Fruit fly (Drosophila melanogaster) whole organism, prepupa: ENCODE data around the gene CG31792.

Experiments
- Blimp-1 ChIP-seq: fragments of 200-800 bp; sonication (Bioruptor generic); optimal IDR thresholded peaks from 3 replicates; lab custom pipeline; 2017; ENCODE audit warnings: missing biosample characterization, missing genetic modification characterization, mild to moderate bottlenecking, moderate library complexity, missing genetic modification reagents
- CG10631 ChIP-seq: fragments of 200-800 bp; sonication (Bioruptor generic); optimal IDR thresholded peaks from 2 replicates; lab custom pipeline; 2016; ENCODE audit warnings: missing biosample characterization, missing genetic modification characterization
- CG11294 ChIP-seq: fragments of 200-800 bp; sonication (Bioruptor generic); IDR thresholded peaks from 2 replicates; pipeline ENCODE4 v1.3.6; 2022; ENCODE audit warnings: missing biosample characterization, missing genetic modification characterization
- CG11902 ChIP-seq: fragments of 200-800 bp; sonication (Bioruptor generic); optimal IDR thresholded peaks from 3 replicates; lab custom pipeline; 2016; ENCODE audit warnings: missing biosample characterization, missing genetic modification characterization
- CG15336 ChIP-seq: fragments of 200-800 bp; sonication (Bioruptor generic); IDR thresholded peaks from 2 replicates; pipeline ENCODE4 v1.3.6; 2022; ENCODE audit warnings: missing biosample characterization, missing genetic modification characterization
- CG1621 ChIP-seq: fragments of 200-800 bp; sonication (Bioruptor generic); optimal IDR thresholded peaks from 3 replicates; lab custom pipeline; 2018; ENCODE audit warnings: missing biosample characterization, mild to moderate bottlenecking, missing genetic modification characterization
- CG16779 ChIP-seq: fragments of 200-800 bp; sonication (Bioruptor generic); optimal IDR thresholded peaks from 3 replicates; lab custom pipeline; 2017; ENCODE audit warnings: missing biosample characterization, mild to moderate bottlenecking, missing genetic modification characterization
- CG3032 ChIP-seq: fragments of 200-800 bp; optimal IDR thresholded peaks from 2 replicates; lab custom pipeline; 2019; ENCODE audit warnings: missing biosample characterization, mild to moderate bottlenecking, missing genetic modification characterization, moderate library complexity
- CG31627 ChIP-seq: fragments of 200-800 bp; sonication (Bioruptor generic); optimal IDR thresholded peaks from 3 replicates; lab custom pipeline; 2016; ENCODE audit warnings: missing biosample characterization, missing genetic modification characterization
- CG32006 ChIP-seq: fragments of 200-800 bp; sonication (Bioruptor generic); optimal IDR thresholded peaks from 3 replicates; lab custom pipeline; 2017; ENCODE audit warnings: missing biosample characterization, mild to moderate bottlenecking, missing genetic modification characterization
- CG3919 ChIP-seq: fragments of 200-800 bp; sonication (Bioruptor generic); optimal IDR thresholded peaks from 3 replicates; lab custom pipeline; 2016; ENCODE audit warnings: missing biosample characterization, missing genetic modification characterization
- CG4318 ChIP-seq: fragments of 200-800 bp; sonication (Bioruptor generic); optimal IDR thresholded peaks from 3 replicates; lab custom pipeline; 2017; ENCODE audit warnings: missing biosample characterization, mild to moderate bottlenecking, missing genetic modification characterization
- CG6792 ChIP-seq: fragments of 200-800 bp; sonication (Bioruptor generic); optimal IDR thresholded peaks from 3 replicates; lab custom pipeline; 2016; ENCODE audit warnings: missing biosample characterization, missing genetic modification characterization
- CG6808 ChIP-seq: fragments of 200-800 bp; sonication (Bioruptor generic); optimal IDR thresholded peaks from 3 replicates; lab custom pipeline; 2017; ENCODE audit warnings: missing biosample characterization, missing genetic modification characterization, mild to moderate bottlenecking, moderate library complexity, missing genetic modification reagents
- CG7368 ChIP-seq: fragments of 200-800 bp; sonication (Bioruptor generic); optimal IDR thresholded peaks from 3 replicates; lab custom pipeline; 2016; ENCODE audit warnings: missing biosample characterization, missing genetic modification characterization
- CG9139 ChIP-seq: fragments of 200-800 bp; sonication (Bioruptor generic); optimal IDR thresholded peaks from 3 replicates; lab custom pipeline; 2017; ENCODE audit warnings: missing biosample characterization, mild to moderate bottlenecking, missing genetic modification characterization
- Eip78C ChIP-seq: fragments of 200-800 bp; sonication (Bioruptor generic); peaks from one replicate; lab custom pipeline; 2016; ENCODE audit warnings: missing biosample characterization, missing genetic modification characterization
- Eip93F ChIP-seq: fragments of 200-800 bp; sonication (Bioruptor generic); optimal IDR thresholded peaks from 2 replicates; lab custom pipeline; 2016; ENCODE audit warnings: missing biosample characterization, mild to moderate bottlenecking, missing genetic modification characterization
- Ets96B ChIP-seq: fragments of 200-800 bp; optimal IDR thresholded peaks from 2 replicates; lab custom pipeline; 2019; ENCODE audit warnings: missing biosample characterization, mild to moderate bottlenecking, missing genetic modification characterization, moderate library complexity
- Gug ChIP-seq: fragments of 200-800 bp; sonication (Bioruptor generic); IDR thresholded peaks from 2 replicates; pipeline ENCODE4 v1.3.6; 2022; ENCODE audit warnings: missing biosample characterization, missing genetic modification characterization
- Hr39 ChIP-seq: fragments of 200-800 bp; sonication (Bioruptor generic); optimal IDR thresholded peaks from 2 replicates; lab custom pipeline; 2016; ENCODE audit warnings: missing biosample characterization, missing genetic modification characterization
- Hr4 ChIP-seq: fragments of 200-800 bp; sonication (Bioruptor generic); optimal IDR thresholded peaks from 3 replicates; lab custom pipeline; 2016; ENCODE audit warnings: missing biosample characterization, missing genetic modification characterization
- Met ChIP-seq: fragments of 200-800 bp; sonication (Bioruptor generic); optimal IDR thresholded peaks from 3 replicates; lab custom pipeline; 2016; ENCODE audit warnings: missing biosample characterization, missing genetic modification characterization
- OdsH ChIP-seq: fragments of 200-800 bp; sonication (Bioruptor generic); optimal IDR thresholded peaks from 3 replicates; lab custom pipeline; 2016; ENCODE audit warnings: missing biosample characterization, missing genetic modification characterization
- Smox ChIP-seq: fragments of 200-800 bp; sonication (Bioruptor generic); optimal IDR thresholded peaks from 3 replicates; lab custom pipeline; 2016; ENCODE audit warnings: missing biosample characterization, missing genetic modification characterization
- Sox14 ChIP-seq: fragments of 200-800 bp; sonication (Bioruptor generic); optimal IDR thresholded peaks from 3 replicates; lab custom pipeline; 2016; ENCODE audit warnings: missing biosample characterization, missing genetic modification characterization
- Sox15 ChIP-seq: fragments of 200-800 bp; sonication (Bioruptor generic); optimal IDR thresholded peaks from 3 replicates; lab custom pipeline; 2016; ENCODE audit warnings: missing biosample characterization, missing genetic modification characterization
- achi ChIP-seq: fragments of 200-800 bp; sonication (Bioruptor generic); optimal IDR thresholded peaks from 3 replicates; lab custom pipeline; 2016; ENCODE audit warnings: missing biosample characterization, missing genetic modification characterization
- dac ChIP-seq: fragments of 200-800 bp; sonication (Bioruptor generic); optimal IDR thresholded peaks from 2 replicates; lab custom pipeline; 2017; ENCODE audit warnings: missing biosample characterization, mild to moderate bottlenecking, missing genetic modification characterization
- dsx ChIP-seq: fragments of 200-800 bp; optimal IDR thresholded peaks from 3 replicates; lab custom pipeline; 2019; ENCODE audit warnings: missing biosample characterization, mild to moderate bottlenecking, missing genetic modification characterization, moderate library complexity; ENCODE audit not compliant: poor library complexity, severe bottlenecking
- eg ChIP-seq: fragments of 200-800 bp; sonication (Bioruptor generic); IDR thresholded peaks from 3 replicates; pipeline ENCODE4 v1.3.6; 2022; ENCODE audit warnings: missing biosample characterization, missing genetic modification characterization
- esn ChIP-seq: fragments of 200-800 bp; sonication (Bioruptor generic); optimal IDR thresholded peaks from 2 replicates; lab custom pipeline; 2016; ENCODE audit warnings: missing biosample characterization, mild to moderate bottlenecking, missing genetic modification characterization, moderate library complexity
- fd59A ChIP-seq: fragments of 200-800 bp; sonication (Bioruptor generic); optimal IDR thresholded peaks from 2 replicates; lab custom pipeline; 2017; ENCODE audit warnings: missing biosample characterization, mild to moderate bottlenecking, missing genetic modification characterization, missing genetic modification reagents
- fkh ChIP-seq: fragments of 200-800 bp; sonication (Bioruptor generic); optimal IDR thresholded peaks from 3 replicates; lab custom pipeline; 2017; ENCODE audit warnings: missing biosample characterization, mild to moderate bottlenecking, missing genetic modification characterization, moderate library complexity
- lz ChIP-seq: fragments of 200-800 bp; sonication (Bioruptor generic); optimal IDR thresholded peaks from 3 replicates; lab custom pipeline; 2016; ENCODE audit warnings: missing biosample characterization, missing genetic modification characterization
- net ChIP-seq: fragments of 200-800 bp; sonication (Bioruptor generic); optimal IDR thresholded peaks from 3 replicates; lab custom pipeline; 2016; ENCODE audit warnings: missing biosample characterization, missing genetic modification characterization
- pdm3 ChIP-seq: fragments of 200-800 bp; sonication (Bioruptor generic); optimal IDR thresholded peaks from 3 replicates; lab custom pipeline; 2016; ENCODE audit warnings: missing biosample characterization, missing genetic modification characterization
- salr ChIP-seq, 2 experiments: fragments of 200-800 bp; sonication (Bioruptor generic); optimal IDR thresholded peaks; 3 replicates each; lab custom pipeline; 2016 to 2018; ENCODE audit warnings: missing biosample characterization in 2 of 2, missing genetic modification characterization in 2 of 2, mild to moderate bottlenecking in 1 of 2
- ss ChIP-seq, 2 experiments: fragments of 200-800 bp; sonication (Bioruptor generic); optimal IDR thresholded peaks; 2 replicates in 1 of 2; 3 replicates in 1 of 2; lab custom pipeline; 2017 to 2018; ENCODE audit warnings: mild to moderate bottlenecking in 2 of 2, missing biosample characterization in 2 of 2, missing genetic modification characterization in 2 of 2, moderate library complexity in 1 of 2
- svp ChIP-seq: fragments of 200-800 bp; sonication (Bioruptor generic); peaks from one replicate; lab custom pipeline; 2016; ENCODE audit warnings: missing biosample characterization, missing genetic modification characterization

CG31792 gene

DNA sequence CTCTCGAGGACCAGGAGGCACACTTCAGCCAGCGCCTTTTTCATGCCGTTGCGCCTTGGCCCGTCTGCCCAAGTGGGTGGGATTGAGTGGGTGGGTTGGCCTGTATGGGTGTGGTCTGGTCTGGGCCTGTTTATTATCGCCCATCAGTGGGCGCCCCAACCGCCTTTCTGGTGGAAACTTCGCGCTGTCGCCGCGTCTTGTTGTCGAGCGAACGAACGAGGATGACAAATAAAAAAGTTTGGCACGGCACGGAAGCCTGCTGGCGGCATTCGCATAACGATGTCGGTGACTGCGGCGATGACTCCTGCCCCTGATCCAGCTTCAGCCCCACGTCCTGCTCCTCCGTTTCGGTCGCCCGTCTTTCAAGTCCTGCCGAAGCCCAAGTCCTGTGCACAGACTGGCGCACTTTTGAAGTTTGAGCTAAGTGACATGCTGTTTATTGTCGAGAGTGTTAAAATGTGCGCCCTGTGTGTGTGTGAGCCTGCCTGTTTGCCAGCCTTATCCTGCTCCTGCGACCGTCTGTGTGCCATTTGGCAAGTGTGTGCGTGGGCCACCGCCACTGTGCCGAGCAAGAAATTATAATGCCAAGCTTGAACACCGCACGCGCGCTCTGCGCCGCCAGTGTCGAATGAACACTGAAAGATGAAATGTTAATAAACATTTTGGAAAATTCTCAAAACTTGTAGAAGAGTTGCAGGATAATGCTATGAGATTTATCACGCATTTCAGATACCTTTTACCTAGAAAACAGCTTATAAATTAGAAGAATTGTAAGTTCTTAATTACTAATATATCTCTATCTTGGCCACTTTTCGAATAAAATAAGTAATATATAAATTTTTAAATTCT is 17.0 kb downstream of the CG31792 start (continued):
- TF ChIP-seq CG32006 (GFP tag; lab: Kevin White, UChicago) (peak; percentile 58), CG1621 (tag; lab: Kevin White, UChicago) (no peak), ss (GFP tag; optimal IDR thresholded peaks at IDR 0.05; lab: Kevin White, UChicago) (peak; percentile 55 to 66), CG15336 (GFP tag; lab: Robert Waterston, UW) (peak; percentile 47), lz (GFP tag; lab: Kevin White, UChicago) (peak; percentile 22), Ets96B (peak; percentile 62), CG6792 (peak; percentile 29), CG3919 (GFP tag; lab: Kevin White, UChicago) (peak; percentile 30), CG11294 (no peak)
- TF ChIP-seq, all 60 proteins: peak for 38

DNA sequence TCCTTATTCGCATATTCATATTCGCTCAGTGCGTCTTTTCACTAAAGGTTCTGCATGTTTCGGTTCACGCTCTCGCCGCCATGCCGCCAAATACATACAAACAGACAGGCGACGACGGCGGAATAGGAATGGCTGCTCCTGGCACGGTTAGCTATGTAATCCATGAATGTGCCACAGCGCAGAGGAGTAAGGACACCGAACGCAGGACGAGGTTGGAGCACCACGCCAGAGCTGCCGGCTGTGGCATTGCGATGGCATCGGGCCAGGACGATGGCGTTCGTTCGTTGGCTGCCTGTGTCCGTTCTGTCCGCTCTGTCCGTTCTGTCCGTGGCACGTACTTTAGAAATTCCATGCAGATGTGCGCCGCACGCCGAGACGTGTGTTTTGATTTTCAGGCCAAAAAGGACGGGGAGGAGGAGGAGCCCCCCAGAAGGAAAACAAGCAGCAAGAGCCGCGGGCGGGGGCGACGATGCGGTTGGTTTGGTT is 17.7 kb downstream of the CG31792 start:
- TF ChIP-seq dsx (no peak), eg (GFP tag; lab: Robert Waterston, UW) (no peak), CG11294 (no peak), CG1621 (tag; lab: Kevin White, UChicago) (no peak), Blimp-1 (no peak), CG32006 (GFP tag; lab: Kevin White, UChicago) (no peak), CG6792 (no peak), CG6808 (GFP tag; lab: Kevin White, UChicago) (no peak), pdm3 (GFP tag; lab: Kevin White, UChicago) (no peak), CG3919 (GFP tag; lab: Kevin White, UChicago) (no peak), salr (GFP tag; optimal IDR thresholded peaks at IDR 0.05; lab: Kevin White, UChicago) (no peak), CG16779 (no peak), achi (GFP tag; lab: Kevin White, UChicago) (no peak), Sox15 (GFP tag; lab: Kevin White, UChicago) (no peak), fkh (GFP tag; lab: Kevin White, UChicago) (no peak), CG4318 (no peak), Eip78C (no peak), dac (GFP tag; lab: Kevin White, UChicago) (no peak)

DNA sequence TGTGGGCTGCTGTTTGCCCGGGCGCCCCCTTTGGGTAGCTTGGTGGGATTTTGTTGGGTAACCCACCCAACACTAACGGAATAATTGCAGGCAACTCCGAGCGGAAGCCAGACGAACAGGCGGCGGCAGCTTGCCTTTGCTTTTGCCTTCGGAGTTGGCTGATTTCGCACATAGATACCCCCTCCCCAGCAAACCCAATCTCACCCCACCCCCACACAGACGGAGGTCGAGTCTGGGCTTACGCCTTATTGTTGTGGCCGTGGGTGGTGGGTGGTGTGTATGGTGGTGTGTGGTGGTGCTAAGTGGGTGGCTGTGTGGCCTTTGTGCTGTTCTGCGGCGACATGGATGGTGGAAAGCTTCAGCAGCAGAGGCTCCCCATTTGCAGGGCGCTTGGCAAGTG is 18.4 kb downstream of the CG31792 start:
- TF ChIP-seq fd59A (GFP tag; lab: Kevin White, UChicago) (no peak), CG7368 (GFP tag; lab: Kevin White, UChicago) (peak; percentile 45), CG31627 (GFP tag; lab: Kevin White, UChicago) (no peak)
- TF ChIP-seq, all 60 proteins: peak for 1

DNA sequence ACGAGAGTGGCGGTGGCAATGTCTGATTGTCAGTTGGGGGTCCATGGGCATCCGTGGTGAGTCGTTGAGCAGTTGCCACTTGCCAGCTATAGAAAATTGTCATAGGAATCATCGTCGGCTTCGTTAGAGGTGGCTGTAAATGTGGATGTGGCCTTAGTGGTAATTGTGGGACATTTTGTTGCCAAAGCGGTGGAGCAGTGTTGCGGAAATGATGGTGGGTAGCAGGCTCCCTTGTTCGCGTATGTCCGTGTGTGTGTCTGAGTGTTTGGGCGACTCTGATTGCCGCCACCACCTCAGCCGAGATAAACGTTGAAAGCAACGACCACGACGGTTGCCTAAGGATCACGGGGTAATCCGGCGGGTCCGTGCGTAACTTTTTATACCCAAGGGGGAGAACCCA is 19.8 kb downstream of the CG31792 start:
- no peak for TF ChIP-seq Sox14 (GFP tag; lab: Kevin White, UChicago)

DNA sequence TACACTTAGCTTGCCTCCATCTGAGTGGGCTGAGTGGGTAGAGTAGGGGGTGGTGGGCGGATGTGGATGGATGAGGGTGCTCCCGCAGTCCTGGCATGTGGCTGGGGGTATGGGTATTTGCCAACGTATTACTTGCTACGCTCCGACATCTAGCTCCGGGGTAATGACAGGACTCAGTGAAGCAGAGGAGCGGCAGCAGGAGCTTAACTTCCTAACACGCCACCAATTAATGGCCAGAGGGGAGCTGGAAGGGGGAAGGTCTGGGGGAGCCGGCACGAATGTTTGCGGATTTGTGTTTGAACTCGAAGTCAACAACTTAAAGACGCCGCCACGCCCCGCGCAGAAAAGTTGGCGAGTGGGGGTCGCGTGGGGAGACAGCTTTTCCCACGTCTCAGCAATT is 21.0 kb downstream of the CG31792 start:
- peak; percentile 13 for TF ChIP-seq svp (GFP tag; lab: Kevin White, UChicago)
- TF ChIP-seq dsx, result no peak

DNA sequence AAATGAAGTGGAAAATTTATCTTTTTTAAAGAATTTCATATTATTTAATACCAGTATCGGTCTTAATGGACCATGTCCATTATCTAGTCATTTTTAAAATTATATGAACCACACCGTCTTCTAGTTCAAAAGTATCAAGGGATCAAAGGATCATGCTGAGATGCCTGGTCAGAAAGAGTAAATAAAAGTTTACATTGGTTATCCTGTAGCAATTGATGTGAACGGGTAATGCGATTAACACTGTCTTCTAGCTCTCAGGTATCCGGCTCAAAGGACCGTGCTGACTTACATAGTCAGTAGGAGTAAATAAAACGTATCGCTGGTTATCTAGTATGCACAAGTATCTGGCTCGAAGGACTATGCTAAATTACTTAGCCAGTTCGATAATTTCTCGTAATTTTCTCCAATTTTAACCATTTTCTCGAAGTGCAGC is 21.9 kb downstream of the CG31792 start:
- TF ChIP-seq salr (GFP tag; optimal IDR thresholded peaks at IDR 0.05; lab: Kevin White, UChicago) (peak in 1 of 2 experiments; percentile 1), CG10631 (GFP tag; lab: Kevin White, UChicago) (peak; percentile 30), CG9139 (GFP tag; lab: Kevin White, UChicago) (no peak), CG3032 (tag; lab: Kevin White, UChicago) (peak; percentile 5), Smox (GFP tag; lab: Kevin White, UChicago) (peak; percentile 26), Eip93F (GFP tag; lab: Kevin White, UChicago) (no peak), Met (GFP tag; lab: Kevin White, UChicago) (peak; percentile 25), CG32006 (GFP tag; lab: Kevin White, UChicago) (peak; percentile 45), esn (GFP tag; lab: Kevin White, UChicago) (peak; percentile 21), net (GFP tag; lab: Kevin White, UChicago) (no peak), CG3919 (GFP tag; lab: Kevin White, UChicago) (no peak), Hr4 (peak; percentile 20), OdsH (GFP tag; lab: Kevin White, UChicago) (peak; percentile 8), svp (GFP tag; lab: Kevin White, UChicago) (peak; percentile 62), CG6808 (GFP tag; lab: Kevin White, UChicago) (peak; percentile 41), Gug (GFP tag; lab: Robert Waterston, UW) (no peak), Hr39 (peak; percentile 6), lz (GFP tag; lab: Kevin White, UChicago) (peak; percentile 29), CG11902 (GFP tag; lab: Kevin White, UChicago) (no peak)
